Fruit fly (Drosophila melanogaster) whole organism, pupa: Measurements from ENCODE around the gene nwk.

Source experiments
- CG15710 ChIP-seq: fragments of 200-800 bp; sonication (Bioruptor generic); optimal IDR thresholded peaks from 2 replicates; lab custom pipeline; 2018; ENCODE audit warnings: missing biosample characterization, mild to moderate bottlenecking, missing genetic modification characterization, moderate library complexity
- CG17806 ChIP-seq: fragments of 200-800 bp; sonication (Bioruptor generic); optimal IDR thresholded peaks from 2 replicates; lab custom pipeline; 2018; ENCODE audit warnings: missing biosample characterization, mild to moderate bottlenecking, missing genetic modification characterization, moderate library complexity
- CG32121 ChIP-seq: fragments of 200-800 bp; sonication (Bioruptor generic); IDR thresholded peaks from 2 replicates; pipeline ENCODE4 v1.3.6; 2022; ENCODE audit warnings: missing biosample characterization, missing genetic modification characterization
- CG8159 ChIP-seq: fragments of 200-800 bp; sonication (Bioruptor generic); optimal IDR thresholded peaks from 3 replicates; lab custom pipeline; 2018; ENCODE audit warnings: missing biosample characterization, mild to moderate bottlenecking, missing genetic modification characterization, moderate library complexity
- CG8301 ChIP-seq: fragments of 200-800 bp; sonication (Bioruptor generic); optimal IDR thresholded peaks from 2 replicates; lab custom pipeline; 2018; ENCODE audit warnings: missing biosample characterization, mild to moderate bottlenecking, missing genetic modification characterization
- D1 ChIP-seq: fragments of 200-800 bp; sonication (Bioruptor generic); optimal IDR thresholded peaks from 2 replicates; lab custom pipeline; 2018; ENCODE audit warnings: missing biosample characterization, mild to moderate bottlenecking, missing genetic modification characterization, moderate library complexity
- EcR ChIP-seq: fragments of 200-800 bp; sonication (Bioruptor generic); optimal IDR thresholded peaks from 3 replicates; lab custom pipeline; 2019; ENCODE audit warnings: missing biosample characterization, missing genetic modification characterization, mild to moderate bottlenecking, moderate library complexity, missing genetic modification reagents
- rn ChIP-seq: fragments of 200-800 bp; sonication (Bioruptor generic); IDR thresholded peaks from 2 replicates; pipeline ENCODE4 v1.3.6; 2022; ENCODE audit warnings: missing biosample characterization, missing genetic modification characterization

dm6 chr3L:9114404-9114803 is 23.3 kb upstream of the nwk start:
- no peak for TF ChIP-seq D1
- TF ChIP-seq EcR (GFP tag; lab: Kevin White, UChicago): no peak
- TF ChIP-seq CG8301: no peak
- TF ChIP-seq rn: no peak
- TF ChIP-seq CG17806: no peak
- no peak for TF ChIP-seq CG8159 (tag; lab: Kevin White, UChicago)
- no peak for TF ChIP-seq CG32121 (GFP tag; lab: Robert Waterston, UW)
- no peak for TF ChIP-seq CG15710
